Worm (Caenorhabditis elegans): ENCODE measurements around the gene twk-14.

twk-14 gene

DNA sequence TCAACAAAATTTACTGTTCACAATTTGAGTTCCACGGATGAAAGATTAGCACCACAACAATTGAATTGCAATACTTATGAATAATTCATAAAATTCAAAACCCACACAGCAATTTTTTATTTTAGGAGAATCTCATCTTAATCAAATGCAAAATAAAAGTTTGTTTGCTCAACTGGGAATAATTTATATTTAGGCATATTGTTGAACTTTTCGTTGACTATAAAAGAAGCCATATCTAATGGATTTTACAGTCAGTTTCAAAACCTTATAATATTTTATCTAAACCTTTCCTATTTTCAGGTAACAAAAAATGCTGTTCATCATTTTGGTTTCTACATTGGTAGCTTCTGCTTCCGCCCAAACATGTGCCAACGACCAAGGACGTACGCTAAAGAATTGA is 22.8 kb upstream of the twk-14 start, which contains the start of gene C54D10.3:
C54D10.3 (plus strand) TSS at position 301 of the 400 bp plus-strand sequence.
- no peak for TF ChIP-seq flt-1 (GFP tag; IDR thresholded peaks at IDR 0.05)
- no peak for TF ChIP-seq ref-1 (GFP tag; conservative IDR thresholded peaks at IDR 0.05)
- TF ChIP-seq klf-2 (GFP tag; conservative IDR thresholded peaks at IDR 0.05) = no peak
- TF ChIP-seq T22C8.4 (GFP tag; IDR thresholded peaks at IDR 0.05) = no peak
- no peak for TF ChIP-seq ztf-23 (GFP tag; IDR thresholded peaks at IDR 0.05)
- TF ChIP-seq cog-1 (tag; optimal IDR thresholded peaks at IDR 0.05) = no peak
- no peak for TF ChIP-seq ztf-29 (GFP tag; IDR thresholded peaks at IDR 0.05)
- no peak for TF ChIP-seq tab-1 (GFP tag; IDR thresholded peaks at IDR 0.05)
- TF ChIP-seq med-1 (GFP tag; optimal IDR thresholded peaks at IDR 0.05; ENCODE audit: insufficient read depth) = no peak

ce11 chrV:12417277-12417676 is 21.8 kb upstream of the twk-14 start, which contains the start of gene cdr-3:
Gene cdr-3 (minus strand): TSS chrV:12417377.
- TF ChIP-seq ztf-29 (GFP tag; IDR thresholded peaks at IDR 0.05) = no peak
- TF ChIP-seq ztf-23 (GFP tag; IDR thresholded peaks at IDR 0.05) = no peak
- no peak for TF ChIP-seq T22C8.4 (GFP tag; IDR thresholded peaks at IDR 0.05)
- no peak for TF ChIP-seq tab-1 (GFP tag; IDR thresholded peaks at IDR 0.05)
- no peak for TF ChIP-seq klf-2 (GFP tag; conservative IDR thresholded peaks at IDR 0.05)
- no peak for TF ChIP-seq flt-1 (GFP tag; IDR thresholded peaks at IDR 0.05)
- no peak for TF ChIP-seq cog-1 (tag; optimal IDR thresholded peaks at IDR 0.05)
- TF ChIP-seq med-1 (GFP tag; optimal IDR thresholded peaks at IDR 0.05; ENCODE audit: insufficient read depth) = no peak
- TF ChIP-seq ref-1 (GFP tag; conservative IDR thresholded peaks at IDR 0.05) = no peak

- TF ChIP-seq klf-2 (GFP tag; conservative IDR thresholded peaks at IDR 0.05) (no peak), T22C8.4 (GFP tag; IDR thresholded peaks at IDR 0.05) (no peak), cog-1 (tag; optimal IDR thresholded peaks at IDR 0.05) (no peak), flt-1 (GFP tag; IDR thresholded peaks at IDR 0.05) (no peak), ztf-29 (GFP tag; IDR thresholded peaks at IDR 0.05) (no peak)
Observed at ce11 chrV:12415656-12416055, 20.1 kb upstream of the twk-14 start, which contains the start of gene cdr-2. Gene cdr-2 (minus strand): TSS chrV:12415709.

DNA sequence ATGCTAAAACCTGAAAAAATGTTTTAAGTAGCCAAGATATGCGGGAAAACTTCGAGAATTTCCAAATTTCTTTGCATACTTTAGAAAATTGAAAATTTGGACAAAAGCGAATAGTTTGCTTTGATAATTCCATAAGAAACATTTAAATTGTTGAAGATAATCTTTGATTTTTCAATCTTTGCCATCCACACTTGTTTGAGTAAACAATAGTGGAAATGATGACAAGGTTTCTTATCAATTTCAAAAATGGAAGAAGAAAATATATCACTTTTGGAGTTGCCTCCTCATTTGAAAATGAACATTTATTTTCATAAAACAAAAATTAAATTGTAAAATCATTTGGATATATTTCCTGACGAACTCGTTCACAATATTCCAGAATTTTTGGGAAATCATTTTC is 18.9 kb upstream of the twk-14 start:
- TF ChIP-seq med-1 (GFP tag; optimal IDR thresholded peaks at IDR 0.05; ENCODE audit: insufficient read depth) = no peak
- no peak for TF ChIP-seq cog-1 (tag; optimal IDR thresholded peaks at IDR 0.05)
- no peak for TF ChIP-seq ztf-23 (GFP tag; IDR thresholded peaks at IDR 0.05)
- no peak for TF ChIP-seq ref-1 (GFP tag; conservative IDR thresholded peaks at IDR 0.05)
- no peak for TF ChIP-seq klf-2 (GFP tag; conservative IDR thresholded peaks at IDR 0.05)
- no peak for TF ChIP-seq flt-1 (GFP tag; IDR thresholded peaks at IDR 0.05)
- TF ChIP-seq ztf-29 (GFP tag; IDR thresholded peaks at IDR 0.05) = no peak

- TF ChIP-seq med-1 (GFP tag; optimal IDR thresholded peaks at IDR 0.05; ENCODE audit: insufficient read depth) = no peak
- no peak for TF ChIP-seq klf-2 (GFP tag; conservative IDR thresholded peaks at IDR 0.05)
- no peak for TF ChIP-seq ref-1 (GFP tag; conservative IDR thresholded peaks at IDR 0.05)
- TF ChIP-seq flt-1 (GFP tag; IDR thresholded peaks at IDR 0.05) = no peak
- no peak for TF ChIP-seq T22C8.4 (GFP tag; IDR thresholded peaks at IDR 0.05)
- no peak for TF ChIP-seq cog-1 (tag; optimal IDR thresholded peaks at IDR 0.05)
- TF ChIP-seq ztf-29 (GFP tag; IDR thresholded peaks at IDR 0.05) = no peak
- TF ChIP-seq tab-1 (GFP tag; IDR thresholded peaks at IDR 0.05) = no peak
- TF ChIP-seq ztf-23 (GFP tag; IDR thresholded peaks at IDR 0.05) = no peak
Observed at ce11 chrV:12413651-12414114, 18.2 kb upstream of the twk-14 start, which contains the start of gene cdr-6. Gene cdr-6 (minus strand): TSS chrV:12413701.

- TF ChIP-seq ztf-23 (GFP tag; IDR thresholded peaks at IDR 0.05) (no peak), ref-1 (GFP tag; conservative IDR thresholded peaks at IDR 0.05) (no peak), T22C8.4 (GFP tag; IDR thresholded peaks at IDR 0.05) (no peak), med-1 (GFP tag; optimal IDR thresholded peaks at IDR 0.05; ENCODE audit: insufficient read depth) (no peak), flt-1 (GFP tag; IDR thresholded peaks at IDR 0.05) (no peak), ztf-29 (GFP tag; IDR thresholded peaks at IDR 0.05) (no peak), tab-1 (GFP tag; IDR thresholded peaks at IDR 0.05) (no peak), klf-2 (GFP tag; conservative IDR thresholded peaks at IDR 0.05) (no peak), cog-1 (tag; optimal IDR thresholded peaks at IDR 0.05) (no peak)
Observed at ce11 chrV:12412321-12412720, 16.8 kb upstream of the twk-14 start.

- TF ChIP-seq ref-1 (GFP tag; conservative IDR thresholded peaks at IDR 0.05) (no peak), ztf-23 (GFP tag; IDR thresholded peaks at IDR 0.05) (no peak), tab-1 (GFP tag; IDR thresholded peaks at IDR 0.05) (no peak), ztf-29 (GFP tag; IDR thresholded peaks at IDR 0.05) (no peak), flt-1 (GFP tag; IDR thresholded peaks at IDR 0.05) (no peak), klf-2 (GFP tag; conservative IDR thresholded peaks at IDR 0.05) (no peak), T22C8.4 (GFP tag; IDR thresholded peaks at IDR 0.05) (no peak), med-1 (GFP tag; optimal IDR thresholded peaks at IDR 0.05; ENCODE audit: insufficient read depth) (no peak), cog-1 (tag; optimal IDR thresholded peaks at IDR 0.05) (no peak)
Observed at ce11 chrV:12411909-12412308, 16.4 kb upstream of the twk-14 start, which contains the start of gene cdr-7. Gene cdr-7 (minus strand): TSS chrV:12412113.

DNA sequence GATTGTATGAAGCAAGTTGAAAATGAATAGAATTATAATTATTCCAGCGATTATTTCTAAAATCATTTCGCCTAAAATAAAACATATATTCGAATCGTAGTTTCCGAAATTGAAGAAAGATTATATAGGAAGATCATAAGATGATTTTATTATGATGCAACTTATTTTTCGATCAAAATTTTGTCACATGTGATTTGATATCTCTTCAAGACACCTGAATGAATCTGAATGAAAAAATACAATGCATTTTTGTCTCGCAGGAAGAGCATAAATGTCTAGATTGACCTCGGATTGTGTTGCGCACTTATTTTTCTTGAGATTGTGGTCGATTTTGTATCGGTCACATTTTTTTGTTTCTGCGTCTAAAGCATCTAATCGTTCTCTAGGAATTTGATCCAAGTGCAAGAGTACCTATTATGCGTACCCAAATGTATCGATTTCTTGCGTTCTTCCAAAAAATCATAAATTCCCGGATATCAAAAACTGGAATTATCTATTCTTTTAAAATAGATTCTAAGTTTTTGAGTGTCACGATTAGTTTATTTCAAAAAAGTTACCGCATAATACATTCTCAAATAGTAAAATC is 15.0 kb upstream of the twk-14 start, which contains the start of gene hrg-2:
hrg-2 (minus strand) TSS at position 98 of the 586 bp plus-strand sequence.
- TF ChIP-seq flt-1 (GFP tag; IDR thresholded peaks at IDR 0.05) (no peak), ref-1 (GFP tag; conservative IDR thresholded peaks at IDR 0.05) (no peak), ztf-29 (GFP tag; IDR thresholded peaks at IDR 0.05) (no peak), med-1 (GFP tag; optimal IDR thresholded peaks at IDR 0.05; ENCODE audit: insufficient read depth) (no peak), tab-1 (GFP tag; IDR thresholded peaks at IDR 0.05) (no peak), ztf-23 (GFP tag; IDR thresholded peaks at IDR 0.05) (no peak), klf-2 (GFP tag; conservative IDR thresholded peaks at IDR 0.05) (no peak), T22C8.4 (GFP tag; IDR thresholded peaks at IDR 0.05) (no peak), cog-1 (tag; optimal IDR thresholded peaks at IDR 0.05) (no peak)

DNA sequence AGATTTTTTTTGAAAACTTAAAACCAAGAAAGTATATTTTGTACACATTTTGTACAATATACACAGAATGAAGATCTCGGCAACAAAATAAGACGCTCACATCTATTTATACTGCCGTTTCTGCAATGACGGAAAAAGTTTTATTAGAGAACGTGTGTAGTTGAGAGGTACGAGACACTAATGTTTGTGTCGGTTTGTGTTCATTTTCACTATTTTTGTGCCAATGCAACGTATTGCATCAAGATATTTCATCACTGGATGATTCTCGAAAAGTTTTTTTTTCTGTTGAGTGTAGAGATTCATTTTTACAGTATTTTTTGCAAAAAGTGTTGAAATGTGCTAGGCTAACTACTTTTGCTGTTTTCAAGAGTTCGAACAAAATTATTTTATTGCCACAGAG is 13.5 kb upstream of the twk-14 start:
- no peak for TF ChIP-seq ztf-23 (GFP tag; IDR thresholded peaks at IDR 0.05)
- TF ChIP-seq ztf-29 (GFP tag; IDR thresholded peaks at IDR 0.05) = no peak
- no peak for TF ChIP-seq cog-1 (tag; optimal IDR thresholded peaks at IDR 0.05)
- TF ChIP-seq med-1 (GFP tag; optimal IDR thresholded peaks at IDR 0.05; ENCODE audit: insufficient read depth) = no peak
- TF ChIP-seq tab-1 (GFP tag; IDR thresholded peaks at IDR 0.05) = no peak
- TF ChIP-seq T22C8.4 (GFP tag; IDR thresholded peaks at IDR 0.05) = no peak
- no peak for TF ChIP-seq flt-1 (GFP tag; IDR thresholded peaks at IDR 0.05)
- no peak for TF ChIP-seq ref-1 (GFP tag; conservative IDR thresholded peaks at IDR 0.05)
- TF ChIP-seq klf-2 (GFP tag; conservative IDR thresholded peaks at IDR 0.05) = no peak
